Fruit fly (Drosophila melanogaster): ENCODE data around the gene rdx.
A peak's percentile ranks its signal among the peaks of the same experiment; 100 is the strongest.

rdx gene

dm6 chr3R:14070096-14070495 is 38.2 kb upstream of the rdx start:
- TF ChIP-seq chn (GFP tag; optimal IDR thresholded peaks at IDR 0.05) (no peak), CG30403 (GFP tag; optimal IDR thresholded peaks at IDR 0.05) (no peak), sqz (GFP tag; optimal IDR thresholded peaks at IDR 0.05) (no peak), vfl (GFP tag; optimal IDR thresholded peaks at IDR 0.05) (no peak), sens-2 (GFP tag; IDR thresholded peaks at IDR 0.05) (no peak), CG30431 (GFP tag; optimal IDR thresholded peaks at IDR 0.05) (no peak), CG12219 (GFP tag; optimal IDR thresholded peaks at IDR 0.05) (no peak), CkIIα-i1 (GFP tag; IDR thresholded peaks at IDR 0.05) (no peak), CG2129 (GFP tag; IDR thresholded peaks at IDR 0.05; ENCODE audit: partially characterized antibody) (no peak)

- TF ChIP-seq shn (GFP tag; optimal IDR thresholded peaks at IDR 0.05) (no peak), gem (tag; optimal IDR thresholded peaks at IDR 0.05) (no peak), cas (GFP tag; IDR thresholded peaks at IDR 0.05) (no peak), Taf1 (GFP tag; IDR thresholded peaks at IDR 0.05) (no peak), CG6813 (GFP tag; optimal IDR thresholded peaks at IDR 0.05) (no peak), cwo (GFP tag; optimal IDR thresholded peaks at IDR 0.05) (peak; percentile 14), Med (GFP tag) (peak; percentile 32), CG13123 (GFP tag; optimal IDR thresholded peaks at IDR 0.05) (no peak), CG13775 (GFP tag; optimal IDR thresholded peaks at IDR 0.05) (no peak), CG12942 (GFP tag; optimal IDR thresholded peaks at IDR 0.05) (no peak), Blimp-1 (GFP tag; optimal IDR thresholded peaks at IDR 0.05) (no peak), Drgx (GFP tag; IDR thresholded peaks at IDR 0.05) (no peak)
These were observed 36.2 kb upstream of the rdx start for dm6 chr3R:14067904-14068636.

DNA sequence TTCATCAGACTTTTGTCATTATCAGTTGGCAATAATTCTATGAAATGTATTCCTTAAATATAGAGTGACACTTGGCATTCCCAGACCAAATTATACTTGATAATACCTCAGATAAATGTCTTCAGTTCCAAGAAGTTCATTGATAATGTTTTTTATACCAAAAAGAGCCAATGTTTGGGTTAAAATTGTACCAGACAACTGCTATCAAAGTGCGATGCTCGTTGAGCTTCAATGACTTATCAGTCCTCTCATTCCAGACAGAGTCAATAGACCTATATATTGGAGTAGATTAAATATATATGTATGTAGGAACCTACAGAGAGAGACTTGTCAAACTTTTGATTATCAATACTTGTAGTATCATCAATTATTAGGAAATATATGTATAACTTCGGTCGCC is 33.4 kb upstream of the rdx start:
- TF ChIP-seq CG8281 (tag; optimal IDR thresholded peaks at IDR 0.05): peak; percentile 42
- TF ChIP-seq Dp (GFP tag; optimal IDR thresholded peaks at IDR 0.05): no peak
- peak; percentile 35 for TF ChIP-seq CG34376 (GFP tag; optimal IDR thresholded peaks at IDR 0.05)

- TF ChIP-seq run (tag; optimal IDR thresholded peaks at IDR 0.05): peak; percentile 0
- peak; percentile 6 for TF ChIP-seq kah (GFP tag; optimal IDR thresholded peaks at IDR 0.05)
- no peak for TF ChIP-seq dysf (GFP tag; IDR thresholded peaks at IDR 0.05)
- TF ChIP-seq Trl (optimal IDR thresholded peaks at IDR 0.05): peak; percentile 20 to 72
- no peak for TF ChIP-seq Trl (GFP tag; optimal IDR thresholded peaks at IDR 0.05)
- no peak for TF ChIP-seq H2.0 (GFP tag; IDR thresholded peaks at IDR 0.05)
- no peak for TF ChIP-seq sug (tag; optimal IDR thresholded peaks at IDR 0.05)
- TF ChIP-seq CG9727 (GFP tag; optimal IDR thresholded peaks at IDR 0.05): no peak
- 0 out of 3 replicates have a peak, but pooled peaks have one; percentile 32 for TF ChIP-seq row (GFP tag; IDR thresholded peaks at IDR 0.05)
- TF ChIP-seq Usf (GFP tag; optimal IDR thresholded peaks at IDR 0.05): no peak
- peak; percentile 21 for TF ChIP-seq CG15514 (GFP tag; optimal IDR thresholded peaks at IDR 0.05)
- TF ChIP-seq HmgD (GFP tag; optimal IDR thresholded peaks at IDR 0.05): no peak
- TF ChIP-seq cg (GFP tag; optimal IDR thresholded peaks at IDR 0.05): peak; percentile 50
- TF ChIP-seq Pdp1 (GFP tag; optimal IDR thresholded peaks at IDR 0.05): peak in 1 of 2 experiments; percentile 76
- TF ChIP-seq CG10147 (GFP tag; optimal IDR thresholded peaks at IDR 0.05): no peak
- TF ChIP-seq CG10654 (GFP tag; optimal IDR thresholded peaks at IDR 0.05): no peak
- TF ChIP-seq Hand (GFP tag; optimal IDR thresholded peaks at IDR 0.05): no peak
- peak; percentile 60 for TF ChIP-seq sqz (GFP tag; optimal IDR thresholded peaks at IDR 0.05)
- TF ChIP-seq B-H1 (GFP tag; IDR thresholded peaks at IDR 0.05): no peak
- TF ChIP-seq exex (tag; optimal IDR thresholded peaks at IDR 0.05): peak; percentile 58
- 0 out of 3 replicates have a peak, but pooled peaks have one; percentile 20 for TF ChIP-seq CG11695 (GFP tag; IDR thresholded peaks at IDR 0.05)
These were observed 32.5 kb upstream of the rdx start for dm6 chr3R:14064158-14064969.

All from whole organism, embryonic.